Fruit fly (Drosophila melanogaster): ENCODE results near the gene dpr19.

Gene dpr19

DNA sequence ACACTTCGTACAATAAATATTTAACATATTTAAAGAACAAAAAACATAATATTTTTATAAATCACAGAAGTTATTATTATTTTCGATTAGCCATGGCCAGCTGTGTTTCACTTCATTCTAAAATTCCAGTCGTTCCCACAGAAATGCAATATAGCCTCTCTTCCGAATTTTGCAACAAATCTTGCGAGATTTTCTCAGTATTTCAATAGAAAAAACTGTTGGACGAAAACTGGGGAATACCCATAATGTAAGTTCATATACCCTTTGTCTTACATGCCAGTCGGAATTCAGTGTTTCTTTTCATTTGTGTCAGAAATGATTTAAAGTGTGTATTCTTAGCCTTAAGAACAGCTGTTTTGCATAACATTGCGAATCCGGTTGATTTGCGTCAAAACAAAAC is 19.5 kb upstream of the dpr19 start, which contains the start of the genes CtsL4 and ClpP (continued):
- TF ChIP-seq CG14710 (tag; optimal IDR thresholded peaks at IDR 0.05) (peak; percentile 67), CG12155 (GFP tag; optimal IDR thresholded peaks at IDR 0.05) (peak; percentile 32), CrebB (tag; optimal IDR thresholded peaks at IDR 0.05) (no peak), zen (tag; optimal IDR thresholded peaks at IDR 0.05) (peak; percentile 46), CG4707 (GFP tag; optimal IDR thresholded peaks at IDR 0.05) (no peak), CG34422 (GFP tag; IDR thresholded peaks at IDR 0.05) (peak; percentile 65; the same call in 1 of the 3 replicates), CG3847 (GFP tag; IDR thresholded peaks at IDR 0.05) (peak; percentile 36; the same call in 1 of the 2 replicates), ac (GFP tag; optimal IDR thresholded peaks at IDR 0.05) (no peak), CG13775 (GFP tag; optimal IDR thresholded peaks at IDR 0.05) (peak; percentile 37), GATAe (GFP tag; conservative IDR thresholded peaks at IDR 0.05) (no peak), CG9817 (tag; optimal IDR thresholded peaks at IDR 0.05) (peak; percentile 34), dmrt11E (tag; optimal IDR thresholded peaks at IDR 0.05) (peak; percentile 48), CG4282 (GFP tag; optimal IDR thresholded peaks at IDR 0.05) (peak; percentile 2), Sin3A (optimal IDR thresholded peaks at IDR 0.05) (no peak), vvl (GFP tag; IDR thresholded peaks at IDR 0.05) (peak; percentile 74), nmo (GFP tag; optimal IDR thresholded peaks at IDR 0.05) (peak; percentile 64), dpn (GFP tag; optimal IDR thresholded peaks at IDR 0.05) (peak; percentile 53 to 67), sisA (GFP tag; IDR thresholded peaks at IDR 0.05) (peak; percentile 32; the same call in 1 of the 2 replicates), prd (optimal IDR thresholded peaks at IDR 0.05) (no peak), prd (GFP tag; IDR thresholded peaks at IDR 0.05) (peak; percentile 67; the same call in 2 of the 3 replicates), CG17361 (GFP tag; IDR thresholded peaks at IDR 0.05) (peak; percentile 76; the same call in 2 of the 3 replicates), Camta (GFP tag; optimal IDR thresholded peaks at IDR 0.05) (peak; percentile 4), Poxn (GFP tag; IDR thresholded peaks at IDR 0.05) (no peak), CG3838 (GFP tag; optimal IDR thresholded peaks at IDR 0.05) (no peak), sens-2 (GFP tag; IDR thresholded peaks at IDR 0.05) (no peak; the same call in 1 of the 2 replicates), B-H2 (GFP tag; optimal IDR thresholded peaks at IDR 0.05) (peak; percentile 55), repo (GFP tag; optimal IDR thresholded peaks at IDR 0.05) (no peak), lov (optimal IDR thresholded peaks at IDR 0.05) (no peak), lov (GFP tag; IDR thresholded peaks at IDR 0.05) (0 out of 3 replicates have a peak, but pooled peaks have one; percentile 9), CG17802 (tag; optimal IDR thresholded peaks at IDR 0.05) (peak; percentile 94), Chrac-16 (GFP tag; optimal IDR thresholded peaks at IDR 0.05) (peak; percentile 52), fd96Cb (tag; optimal IDR thresholded peaks at IDR 0.05) (peak; percentile 37), CG3163 (GFP tag; optimal IDR thresholded peaks at IDR 0.05) (no peak), Jarid2 (GFP tag; optimal IDR thresholded peaks at IDR 0.05) (no peak), Bteb2 (GFP tag; optimal IDR thresholded peaks at IDR 0.05) (peak; percentile 24), pita (GFP tag; optimal IDR thresholded peaks at IDR 0.05) (no peak), CG32767 (GFP tag; IDR thresholded peaks at IDR 0.05) (peak; percentile 66; the same call in 1 of the 2 replicates), CG18764 (GFP tag; optimal IDR thresholded peaks at IDR 0.05) (peak; percentile 17), ssp (GFP tag; IDR thresholded peaks at IDR 0.05) (peak; percentile 97), zfh1 (GFP tag; IDR thresholded peaks at IDR 0.05) (peak; percentile 25; the same call in 1 of the 3 replicates), CG30403 (GFP tag; optimal IDR thresholded peaks at IDR 0.05) (peak; percentile 46), hb (GFP tag; IDR thresholded peaks at IDR 0.05; ENCODE audit: partially characterized antibody) (no peak), phol (tag; optimal IDR thresholded peaks at IDR 0.05) (peak; percentile 60), gfzf (GFP tag; optimal IDR thresholded peaks at IDR 0.05) (peak; percentile 35), ci (GFP tag; IDR thresholded peaks at IDR 0.05) (peak; percentile 49; the same call in 1 of the 3 replicates), ap (GFP tag; IDR thresholded peaks at IDR 0.05) (no peak), hbn (GFP tag; IDR thresholded peaks at IDR 0.05; ENCODE audit: partially characterized antibody) (no peak), shn (GFP tag; optimal IDR thresholded peaks at IDR 0.05) (peak; percentile 35), CG17359 (tag; optimal IDR thresholded peaks at IDR 0.05) (peak; percentile 18), CG8290 (GFP tag; optimal IDR thresholded peaks at IDR 0.05) (peak; percentile 78), CG8290 (tag; optimal IDR thresholded peaks at IDR 0.05) (peak in 1 of 2 experiments; percentile 14), cad (GFP tag; optimal IDR thresholded peaks at IDR 0.05) (no peak)
